Worm (Caenorhabditis elegans): ENCODE measurements around the gene T24H7.9.

Gene T24H7.9

DNA sequence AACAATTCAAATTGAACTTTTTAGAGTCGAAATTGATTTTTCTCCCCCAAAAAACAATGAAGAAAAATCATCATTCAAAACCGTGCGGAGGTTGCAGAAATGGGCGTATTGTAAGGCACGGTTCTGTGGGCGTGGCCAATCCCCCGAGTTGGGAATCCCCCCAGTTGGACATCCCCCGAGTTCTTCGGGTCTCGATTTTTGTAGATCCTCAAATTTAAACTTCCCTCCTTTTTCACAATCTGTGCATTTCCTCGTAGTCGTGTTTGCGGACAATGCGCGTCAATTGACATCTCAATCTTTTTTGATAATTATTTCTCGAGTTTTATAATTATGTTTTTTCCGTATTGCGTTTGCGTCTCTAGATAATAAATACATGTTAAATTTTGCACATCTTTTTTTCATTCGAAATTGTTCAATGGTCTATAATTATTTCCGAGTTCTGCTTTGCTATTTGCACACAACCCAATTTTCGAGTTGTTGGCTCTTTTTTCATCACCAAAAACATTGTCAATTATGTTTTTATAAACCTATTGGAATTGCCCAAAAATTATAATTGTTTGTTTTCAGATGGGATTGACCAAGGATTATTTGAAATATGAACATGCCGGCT lies 34.6 kb upstream of the T24H7.9 start, which contains the start of gene F13H8.2 (continued):
- TF ChIP-seq unc-98 (GFP tag; IDR thresholded peaks at IDR 0.05), result no peak
- no peak for TF ChIP-seq unc-62 (GFP tag; optimal IDR thresholded peaks at IDR 0.05)
- peak; percentile 68 for TF ChIP-seq fkh-8 (tag; optimal IDR thresholded peaks at IDR 0.05)
- no peak for TF ChIP-seq hlh-4 (tag; optimal IDR thresholded peaks at IDR 0.05)
- TF ChIP-seq irx-1 (tag; optimal IDR thresholded peaks at IDR 0.05), result peak; percentile 58
- TF ChIP-seq sup-37 (GFP tag; optimal IDR thresholded peaks at IDR 0.05), result no peak

- TF ChIP-seq blmp-1 (tag; optimal IDR thresholded peaks at IDR 0.05), result no peak
- no peak for TF ChIP-seq unc-62 (GFP tag; optimal IDR thresholded peaks at IDR 0.05)
- TF ChIP-seq pag-3 (tag; optimal IDR thresholded peaks at IDR 0.05; ENCODE audit: borderline replicate concordance, insufficient read depth), result no peak
- no peak for TF ChIP-seq grh-1 (GFP tag; IDR thresholded peaks at IDR 0.05)
- TF ChIP-seq nhr-19 (GFP tag; conservative IDR thresholded peaks at IDR 0.05), result no peak
- TF ChIP-seq rnt-1 (tag; optimal IDR thresholded peaks at IDR 0.05), result no peak
- no peak for TF ChIP-seq dsc-1 (tag; optimal IDR thresholded peaks at IDR 0.05)
- TF ChIP-seq ets-5 (GFP tag; IDR thresholded peaks at IDR 0.05), result no peak
- no peak for TF ChIP-seq pqm-1 (tag; optimal IDR thresholded peaks at IDR 0.05)
- TF ChIP-seq alr-1 (tag; optimal IDR thresholded peaks at IDR 0.05; ENCODE audit: borderline replicate concordance), result no peak
- TF ChIP-seq lir-3 (tag; optimal IDR thresholded peaks at IDR 0.05; ENCODE audit: poor library complexity), result no peak
- no peak for TF ChIP-seq lin-13 (GFP tag; optimal IDR thresholded peaks at IDR 0.05)
- no peak for TF ChIP-seq lsy-2 (tag; optimal IDR thresholded peaks at IDR 0.05)
- TF ChIP-seq ces-1 (GFP tag; optimal IDR thresholded peaks at IDR 0.05), result no peak
Observed at ce11 chrII:6267983-6268382, 32.7 kb upstream of the T24H7.9 start, which contains the start of gene F13H8.8. Gene F13H8.8 (minus strand): TSS chrII:6268083.

- no peak for TF ChIP-seq elt-2 (tag; optimal IDR thresholded peaks at IDR 0.05)
- no peak for TF ChIP-seq fkh-10 (GFP tag; optimal IDR thresholded peaks at IDR 0.05)
- TF ChIP-seq unc-98 (GFP tag; IDR thresholded peaks at IDR 0.05), result no peak
- no peak for TF ChIP-seq fkh-4 (tag; optimal IDR thresholded peaks at IDR 0.05; ENCODE audit: borderline replicate concordance)
- no peak for TF ChIP-seq unc-62 (GFP tag; optimal IDR thresholded peaks at IDR 0.05)
- TF ChIP-seq F16B12.6 (tag; optimal IDR thresholded peaks at IDR 0.05), result no peak
- TF ChIP-seq lir-3 (tag; optimal IDR thresholded peaks at IDR 0.05; ENCODE audit: poor library complexity), result no peak
- TF ChIP-seq sptf-1 (tag; optimal IDR thresholded peaks at IDR 0.05), result no peak
- no peak for TF ChIP-seq efl-3 (GFP tag; optimal IDR thresholded peaks at IDR 0.05)
- no peak for TF ChIP-seq Y116A8C.19 (tag; optimal IDR thresholded peaks at IDR 0.05; ENCODE audit: borderline replicate concordance)
- no peak for TF ChIP-seq ztf-11 (tag; optimal IDR thresholded peaks at IDR 0.05)
- no peak for TF ChIP-seq unc-86 (tag; optimal IDR thresholded peaks at IDR 0.05)
- no peak for TF ChIP-seq aly-2 (tag; optimal IDR thresholded peaks at IDR 0.05)
- no peak for TF ChIP-seq nhr-237 (tag; optimal IDR thresholded peaks at IDR 0.05)
- TF ChIP-seq hlh-4 (tag; optimal IDR thresholded peaks at IDR 0.05), result no peak
- TF ChIP-seq aha-1 (tag; optimal IDR thresholded peaks at IDR 0.05), result no peak
- no peak for TF ChIP-seq nhr-77 (tag; optimal IDR thresholded peaks at IDR 0.05)
- TF ChIP-seq tbx-2 (tag; optimal IDR thresholded peaks at IDR 0.05), result no peak
- no peak for TF ChIP-seq alr-1 (tag; optimal IDR thresholded peaks at IDR 0.05; ENCODE audit: borderline replicate concordance)
Observed at ce11 chrII:6263685-6264084, 28.4 kb upstream of the T24H7.9 start, which contains the start of gene F13H8.3. Gene F13H8.3 (plus strand): TSS chrII:6263985.

ce11 chrII:6262222-6262621 lies 26.9 kb upstream of the T24H7.9 start, which contains the start of gene F13H8.12:
Gene F13H8.12 (plus strand): TSS chrII:6262522.
- no peak for TF ChIP-seq mef-2 (tag; optimal IDR thresholded peaks at IDR 0.05)
- no peak for TF ChIP-seq fkh-4 (tag; optimal IDR thresholded peaks at IDR 0.05; ENCODE audit: borderline replicate concordance)
- TF ChIP-seq jun-1 (tag; optimal IDR thresholded peaks at IDR 0.05), result no peak
- TF ChIP-seq blmp-1 (tag; optimal IDR thresholded peaks at IDR 0.05), result no peak
- TF ChIP-seq dpl-1 (GFP tag; optimal IDR thresholded peaks at IDR 0.05), result no peak
- TF ChIP-seq Y116A8C.19 (tag; optimal IDR thresholded peaks at IDR 0.05; ENCODE audit: borderline replicate concordance), result no peak

All from whole organism, L1 larva.